Fruit fly (Drosophila melanogaster): ENCODE data around the gene CG12194.
A peak's percentile ranks its signal among the peaks of the same experiment; 100 is the strongest.

DNA sequence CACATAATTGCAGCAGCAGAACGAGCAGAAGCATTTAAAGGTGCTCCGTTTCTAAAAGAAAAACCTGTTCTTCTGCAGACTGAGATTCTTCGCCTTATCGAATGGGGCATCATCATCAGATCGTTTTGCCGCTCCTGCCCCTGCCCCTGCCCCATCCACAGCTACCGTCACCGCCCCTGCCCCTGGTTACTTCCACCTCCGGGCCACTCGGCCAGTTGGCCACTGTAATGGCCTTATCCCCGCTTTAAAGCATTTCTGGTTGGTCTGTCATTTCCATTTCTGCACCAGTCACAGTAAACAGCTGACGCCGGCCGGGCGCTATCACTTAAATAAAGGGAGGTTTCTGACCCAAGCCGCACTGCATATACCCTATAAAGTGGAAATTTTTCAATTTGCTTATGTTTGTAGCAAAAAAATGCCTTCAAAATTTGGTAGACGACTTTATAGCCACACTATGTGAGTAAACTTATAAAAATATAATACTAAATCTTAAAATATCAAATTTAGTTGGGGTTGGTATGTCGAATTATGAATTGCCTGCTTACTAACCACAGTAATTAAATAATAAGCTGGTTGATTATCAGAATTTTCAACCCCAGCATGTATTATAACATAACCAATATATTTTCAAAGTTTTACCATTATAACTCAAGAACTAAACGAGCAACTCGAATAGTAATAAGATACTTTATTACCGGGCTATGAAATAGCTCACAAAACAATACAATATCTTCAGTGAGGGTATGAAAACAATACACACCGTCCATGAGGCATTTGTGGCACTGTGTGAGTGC, 27.3 kb upstream of the CG12194 start:
- TF ChIP-seq CG1620 (GFP tag; optimal IDR thresholded peaks at IDR 0.05) (peak; percentile 11), CG7101 (tag; optimal IDR thresholded peaks at IDR 0.05) (peak; percentile 11)
